Fruit fly (Drosophila melanogaster): ENCODE measurements around the gene CG12355.

DNA sequence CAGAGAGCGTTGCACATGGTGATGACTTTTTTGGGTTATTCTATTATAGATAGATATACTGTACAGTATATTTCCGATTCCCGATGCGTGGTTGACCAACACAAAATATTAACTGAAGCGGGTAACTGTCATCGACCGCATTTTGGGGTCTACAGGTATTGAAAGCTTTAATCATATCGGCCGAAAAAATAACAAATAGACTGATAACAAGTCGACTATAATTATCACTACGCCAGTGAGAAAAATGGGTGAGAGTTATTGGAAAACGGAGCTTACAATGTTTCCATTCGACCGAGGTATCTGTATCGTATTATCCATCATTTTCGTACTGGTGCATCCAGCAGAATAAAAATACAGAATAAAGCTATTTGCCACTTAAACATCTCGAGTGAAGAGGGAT lies 23.0 kb upstream of the CG12355 start:
- TF ChIP-seq EcR (GFP tag; optimal IDR thresholded peaks at IDR 0.05) (no peak), Snoo (tag; optimal IDR thresholded peaks at IDR 0.05) (no peak), Ets98B (GFP tag; IDR thresholded peaks at IDR 0.05) (no peak), fd96Ca (GFP tag; IDR thresholded peaks at IDR 0.05) (no peak), CG9948 (tag; optimal IDR thresholded peaks at IDR 0.05) (no peak), CG8301 (tag; optimal IDR thresholded peaks at IDR 0.05) (no peak), CG17806 (tag; optimal IDR thresholded peaks at IDR 0.05) (no peak), gl (tag; optimal IDR thresholded peaks at IDR 0.05) (no peak), D1 (tag; optimal IDR thresholded peaks at IDR 0.05) (no peak), CG4496 (GFP tag; IDR thresholded peaks at IDR 0.05) (no peak), CG13204 (GFP tag; optimal IDR thresholded peaks at IDR 0.05) (no peak), CG34367 (tag; optimal IDR thresholded peaks at IDR 0.05) (no peak), Pif1A (GFP tag; optimal IDR thresholded peaks at IDR 0.05) (no peak)
